Fruit fly (Drosophila melanogaster): ENCODE data around the gene Acsf3.
A peak's percentile ranks its signal among the peaks of the same experiment; 100 is the strongest.

Gene Acsf3

DNA sequence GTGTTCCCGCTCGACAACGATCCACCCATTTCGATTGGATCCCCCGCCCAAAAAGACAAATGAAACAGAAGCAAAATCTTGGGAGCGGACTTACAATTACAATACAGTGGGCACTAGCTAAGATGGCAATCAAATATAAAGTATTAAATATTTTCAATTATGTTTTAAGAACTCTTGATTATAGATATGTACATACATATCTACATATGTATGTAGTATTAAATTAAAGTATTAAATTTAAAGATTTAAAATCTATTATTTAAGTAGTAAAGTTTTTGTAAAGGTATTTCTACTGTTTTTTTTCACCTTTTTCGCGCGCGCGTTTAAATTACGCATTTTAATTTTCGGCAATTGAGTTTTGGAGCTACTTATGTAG is 5.9 kb downstream of the Acsf3 start (continued):
- peak; percentile 64; the same call in 1 of the 3 replicates for TF ChIP-seq zfh1 (GFP tag; IDR thresholded peaks at IDR 0.05)
- peak; percentile 69 for TF ChIP-seq CG6813 (GFP tag; optimal IDR thresholded peaks at IDR 0.05)
- no peak for TF ChIP-seq Dp (GFP tag; optimal IDR thresholded peaks at IDR 0.05)
- no peak for TF ChIP-seq YL-1 (GFP tag; optimal IDR thresholded peaks at IDR 0.05)
- peak; percentile 73 for TF ChIP-seq H2.0 (GFP tag; IDR thresholded peaks at IDR 0.05)
- TF ChIP-seq CG2678 (tag; optimal IDR thresholded peaks at IDR 0.05) = peak; percentile 90
- TF ChIP-seq CG3407 (GFP tag; optimal IDR thresholded peaks at IDR 0.05) = peak; percentile 35
- no peak for TF ChIP-seq mld (GFP tag; IDR thresholded peaks at IDR 0.05; ENCODE audit: partially characterized antibody)
- peak; percentile 39 for TF ChIP-seq Lhr (GFP tag; optimal IDR thresholded peaks at IDR 0.05)
- peak; percentile 11 for TF ChIP-seq CG6765 (GFP tag; optimal IDR thresholded peaks at IDR 0.05)
- no peak for TF ChIP-seq CG6791 (GFP tag; IDR thresholded peaks at IDR 0.05; ENCODE audit: partially characterized antibody)
- peak; percentile 65 for TF ChIP-seq run (tag; optimal IDR thresholded peaks at IDR 0.05)
- peak; percentile 79 for TF ChIP-seq vvl (GFP tag; IDR thresholded peaks at IDR 0.05)
- TF ChIP-seq toy (GFP tag; IDR thresholded peaks at IDR 0.05) = no peak
- TF ChIP-seq CG6272 (GFP tag; IDR thresholded peaks at IDR 0.05) = peak; percentile 53; the same call in 1 of the 2 replicates
- TF ChIP-seq Atf3 (GFP tag; optimal IDR thresholded peaks at IDR 0.05) = no peak
- TF ChIP-seq CG5953 (GFP tag; IDR thresholded peaks at IDR 0.05) = no peak
- TF ChIP-seq CG6689 (GFP tag; IDR thresholded peaks at IDR 0.05) = peak; percentile 82
- no peak for TF ChIP-seq CG9609 (GFP tag; optimal IDR thresholded peaks at IDR 0.05)
- peak; percentile 65 for TF ChIP-seq Hr3 (GFP tag; optimal IDR thresholded peaks at IDR 0.05)
- TF ChIP-seq CG7839 (tag; optimal IDR thresholded peaks at IDR 0.05) = peak; percentile 87
- no peak for TF ChIP-seq sens-2 (GFP tag; IDR thresholded peaks at IDR 0.05)
- TF ChIP-seq CG3726 (GFP tag; IDR thresholded peaks at IDR 0.05) = no peak
- peak; percentile 52 for TF ChIP-seq CG14667 (GFP tag; IDR thresholded peaks at IDR 0.05)
- TF ChIP-seq kah (GFP tag; optimal IDR thresholded peaks at IDR 0.05) = peak; percentile 19
- TF ChIP-seq CG32772 (GFP tag; IDR thresholded peaks at IDR 0.05) = peak; percentile 66; the same call in 1 of the 2 replicates
- no peak for TF ChIP-seq nerfin-2 (GFP tag; IDR thresholded peaks at IDR 0.05; ENCODE audit: partially characterized antibody)
- TF ChIP-seq E2f1 (GFP tag; IDR thresholded peaks at IDR 0.05) = peak; percentile 77
- TF ChIP-seq bcd (GFP tag; optimal IDR thresholded peaks at IDR 0.05) = peak; percentile 75
- peak; percentile 46 for TF ChIP-seq ap (GFP tag; IDR thresholded peaks at IDR 0.05)
- no peak for TF ChIP-seq HLH4C (GFP tag; IDR thresholded peaks at IDR 0.05; ENCODE audit: partially characterized antibody)
- TF ChIP-seq Taf1 (GFP tag; IDR thresholded peaks at IDR 0.05) = peak; percentile 55; the same call in 1 of the 2 replicates
- peak; percentile 86 for TF ChIP-seq row (GFP tag; IDR thresholded peaks at IDR 0.05)
- TF ChIP-seq org-1 (GFP tag; optimal IDR thresholded peaks at IDR 0.05) = peak; percentile 42
- TF ChIP-seq CG17802 (tag; optimal IDR thresholded peaks at IDR 0.05) = no peak
- TF ChIP-seq ci (GFP tag; IDR thresholded peaks at IDR 0.05) = no peak
- TF ChIP-seq CG13296 (GFP tag; optimal IDR thresholded peaks at IDR 0.05) = peak; percentile 73
- TF ChIP-seq psq (GFP tag; optimal IDR thresholded peaks at IDR 0.05) = no peak
- peak; percentile 2 for TF ChIP-seq Hsf (GFP tag; optimal IDR thresholded peaks at IDR 0.05)
- peak; percentile 51 for TF ChIP-seq CG11723 (GFP tag; optimal IDR thresholded peaks at IDR 0.05)
- peak; percentile 42 for TF ChIP-seq CG7271 (tag; optimal IDR thresholded peaks at IDR 0.05)
- no peak for TF ChIP-seq ab (GFP tag; optimal IDR thresholded peaks at IDR 0.05)
- no peak for TF ChIP-seq Kr (GFP tag; optimal IDR thresholded peaks at IDR 0.05)
- TF ChIP-seq Mad (GFP tag; optimal IDR thresholded peaks at IDR 0.05) = no peak
- no peak for TF ChIP-seq Camta (GFP tag; optimal IDR thresholded peaks at IDR 0.05)
- TF ChIP-seq CG4730 (GFP tag; IDR thresholded peaks at IDR 0.05) = peak; percentile 43; the same call in 1 of the 2 replicates
- peak; percentile 63 for TF ChIP-seq ssp (GFP tag; IDR thresholded peaks at IDR 0.05)
- no peak for TF ChIP-seq Nf-YA (GFP tag; IDR thresholded peaks at IDR 0.05)
- TF ChIP-seq pan (optimal IDR thresholded peaks at IDR 0.05) = no peak
- TF ChIP-seq pan (GFP tag; optimal IDR thresholded peaks at IDR 0.05 in 1 of 2, IDR thresholded peaks at IDR 0.05 in 1 of 2) = peak in 1 of 2 experiments; percentile 73
- TF ChIP-seq gcm2 (GFP tag; optimal IDR thresholded peaks at IDR 0.05) = no peak
- TF ChIP-seq cwo (GFP tag; optimal IDR thresholded peaks at IDR 0.05) = peak; percentile 78
